Fruit fly (Drosophila melanogaster) whole organism, embryonic: ENCODE results near the gene erm.

Experiments used
- Atf3 ChIP-seq: fragments of 200-800 bp; sonication (Bioruptor generic); optimal IDR thresholded peaks from 3 replicates; lab custom pipeline; 2016; ENCODE audit warnings: missing biosample characterization, missing genetic modification characterization
- Bgb ChIP-seq: fragments of 200-800 bp; sonication (Bioruptor generic); IDR thresholded peaks from 2 replicates; pipeline ENCODE4 v1.3.6; 2022; ENCODE audit warnings: missing biosample characterization, missing genetic modification characterization; ENCODE audit not compliant: partially characterized antibody
- CG10959 ChIP-seq: fragments of 200-800 bp; sonication (Bioruptor generic); IDR thresholded peaks from 2 replicates; pipeline ENCODE4 v1.3.6; 2022; ENCODE audit warnings: missing biosample characterization, missing genetic modification characterization
- CG11456 ChIP-seq: fragments of 200-800 bp; sonication (Bioruptor generic); IDR thresholded peaks from 3 replicates; pipeline ENCODE4 v1.3.6; 2022; ENCODE audit warnings: missing biosample characterization, missing genetic modification characterization
- CG11723 ChIP-seq: fragments of 200-800 bp; sonication (Bioruptor generic); optimal IDR thresholded peaks from 2 replicates; lab custom pipeline; 2017; ENCODE audit warnings: missing biosample characterization, mild to moderate bottlenecking, missing genetic modification characterization
- CG12391 ChIP-seq: fragments of 200-800 bp; sonication (Bioruptor generic); optimal IDR thresholded peaks from 3 replicates; lab custom pipeline; 2018; ENCODE audit warnings: missing biosample characterization, mild to moderate bottlenecking, missing genetic modification characterization, moderate library complexity
- CG13775 ChIP-seq: fragments of 200-800 bp; sonication (Bioruptor generic); optimal IDR thresholded peaks from 3 replicates; lab custom pipeline; 2017; ENCODE audit warnings: missing biosample characterization, mild to moderate bottlenecking, missing genetic modification characterization
- CG14710 ChIP-seq: fragments of 200-800 bp; sonication (Bioruptor generic); optimal IDR thresholded peaks from 3 replicates; lab custom pipeline; 2019; ENCODE audit warnings: missing biosample characterization, mild to moderate bottlenecking, missing genetic modification characterization, moderate library complexity
- CG18476 ChIP-seq: fragments of 200-800 bp; sonication (Bioruptor generic); optimal IDR thresholded peaks from 2 replicates; lab custom pipeline; 2016; ENCODE audit warnings: missing biosample characterization, mild to moderate bottlenecking, missing genetic modification characterization
- CG18599 ChIP-seq: fragments of 200-800 bp; sonication (Bioruptor generic); optimal IDR thresholded peaks from 3 replicates; lab custom pipeline; 2017; ENCODE audit warnings: missing biosample characterization, missing genetic modification characterization, mild to moderate bottlenecking, moderate library complexity, missing genetic modification reagents
- CG2129 ChIP-seq: fragments of 200-800 bp; sonication (Bioruptor generic); IDR thresholded peaks from 2 replicates; pipeline ENCODE4 v1.3.6; 2022; ENCODE audit warnings: missing biosample characterization, missing genetic modification characterization; ENCODE audit not compliant: partially characterized antibody
- CG30431 ChIP-seq: fragments of 200-800 bp; sonication (Bioruptor generic); optimal IDR thresholded peaks from 2 replicates; lab custom pipeline; 2017; ENCODE audit warnings: missing biosample characterization, missing genetic modification characterization
- CG3407 ChIP-seq: fragments of 200-800 bp; sonication (Bioruptor generic); optimal IDR thresholded peaks from 2 replicates; lab custom pipeline; 2018; ENCODE audit warnings: missing biosample characterization, mild to moderate bottlenecking, missing genetic modification characterization
- CG34376 ChIP-seq: fragments of 200-800 bp; sonication (Bioruptor generic); optimal IDR thresholded peaks from 2 replicates; lab custom pipeline; 2018; ENCODE audit warnings: missing biosample characterization, mild to moderate bottlenecking, missing genetic modification characterization
- CG3838 ChIP-seq: fragments of 200-800 bp; sonication (Bioruptor generic); optimal IDR thresholded peaks from 3 replicates; lab custom pipeline; 2016; ENCODE audit warnings: missing biosample characterization, missing genetic modification characterization
- CG3995 ChIP-seq: fragments of 200-800 bp; sonication (Bioruptor generic); optimal IDR thresholded peaks from 3 replicates; lab custom pipeline; 2016; ENCODE audit warnings: missing biosample characterization, missing genetic modification characterization
- CG4282 ChIP-seq: fragments of 200-800 bp; sonication (Bioruptor generic); optimal IDR thresholded peaks from 2 replicates; lab custom pipeline; 2016; ENCODE audit warnings: missing biosample characterization, missing genetic modification characterization
- CG4328 ChIP-seq: fragments of 200-800 bp; sonication (Bioruptor generic); optimal IDR thresholded peaks from 3 replicates; lab custom pipeline; 2017; ENCODE audit warnings: missing biosample characterization, missing genetic modification reagents, missing genetic modification characterization
- CG4854 ChIP-seq: fragments of 200-800 bp; sonication (Bioruptor generic); optimal IDR thresholded peaks from 2 replicates; lab custom pipeline; 2016; ENCODE audit warnings: missing biosample characterization, missing genetic modification characterization, inconsistent platforms
- CG6791 ChIP-seq: fragments of 200-800 bp; sonication (Bioruptor generic); IDR thresholded peaks from 3 replicates; pipeline ENCODE4 v1.3.6; 2022; ENCODE audit warnings: missing biosample characterization, missing genetic modification characterization; ENCODE audit not compliant: partially characterized antibody
- CG7372 ChIP-seq: fragments of 200-800 bp; sonication (Bioruptor generic); IDR thresholded peaks from 2 replicates; pipeline ENCODE4 v1.3.6; 2022; ENCODE audit warnings: missing biosample characterization, missing genetic modification characterization
- CG9797 ChIP-seq: fragments of 200-800 bp; sonication (Bioruptor generic); optimal IDR thresholded peaks from 3 replicates; lab custom pipeline; 2018; ENCODE audit warnings: missing biosample characterization, mild to moderate bottlenecking, missing genetic modification characterization
- CG9876 ChIP-seq: fragments of 200-800 bp; sonication (Bioruptor generic); optimal IDR thresholded peaks from 2 replicates; lab custom pipeline; 2016; ENCODE audit warnings: missing biosample characterization, missing genetic modification characterization
- Dbx ChIP-seq: fragments of 200-800 bp; sonication (Bioruptor generic); IDR thresholded peaks from 3 replicates; pipeline ENCODE4 v1.3.6; 2022; ENCODE audit warnings: missing biosample characterization, missing genetic modification characterization
- Fer1 ChIP-seq: fragments of 200-800 bp; sonication (Bioruptor generic); optimal IDR thresholded peaks from 2 replicates; lab custom pipeline; 2017; ENCODE audit warnings: missing biosample characterization, mild to moderate bottlenecking, missing genetic modification characterization
- Hr3 ChIP-seq: fragments of 200-800 bp; sonication (Bioruptor generic); optimal IDR thresholded peaks from 3 replicates; lab custom pipeline; 2016; ENCODE audit warnings: missing biosample characterization, missing genetic modification characterization
- Hr39 ChIP-seq: fragments of >200 bp; optimal IDR thresholded peaks from 2 replicates; lab custom pipeline; 2017
- MESR4 ChIP-seq: fragments of 200-800 bp; sonication (Bioruptor generic); optimal IDR thresholded peaks from 2 replicates; lab custom pipeline; 2018; ENCODE audit warnings: missing biosample characterization, mild to moderate bottlenecking, missing genetic modification characterization, moderate library complexity
- Meics ChIP-seq: fragments of 200-800 bp; sonication (Bioruptor generic); optimal IDR thresholded peaks from 2 replicates; lab custom pipeline; 2017; ENCODE audit warnings: missing biosample characterization, mild to moderate bottlenecking, missing genetic modification characterization
- Scr ChIP-seq: fragments of 200-800 bp; sonication (Bioruptor generic); IDR thresholded peaks from 2 replicates; pipeline ENCODE4 v1.3.6; 2022; ENCODE audit warnings: missing biosample characterization, missing genetic modification characterization; ENCODE audit not compliant: partially characterized antibody
- Side ChIP-seq: fragments of 200-800 bp; sonication (Bioruptor generic); optimal IDR thresholded peaks from 2 replicates; lab custom pipeline; 2016; ENCODE audit warnings: missing biosample characterization, missing genetic modification characterization
- Sry-δ ChIP-seq: fragments of 200-800 bp; sonication (Bioruptor generic); optimal IDR thresholded peaks from 2 replicates; lab custom pipeline; 2016; ENCODE audit warnings: missing biosample characterization, missing genetic modification characterization
- Tbp ChIP-seq: fragments of >200 bp; optimal IDR thresholded peaks from 2 replicates; lab custom pipeline; 2018; ENCODE audit warnings: missing biosample characterization, missing genetic modification characterization
- Xrp1 ChIP-seq: fragments of 200-800 bp; sonication (Bioruptor generic); IDR thresholded peaks from 2 replicates; pipeline ENCODE4 v1.3.6; 2022; ENCODE audit warnings: missing biosample characterization, missing genetic modification characterization
- amos ChIP-seq: fragments of 200-800 bp; sonication (Bioruptor generic); IDR thresholded peaks from 2 replicates; pipeline ENCODE4 v1.3.6; 2022; ENCODE audit warnings: missing biosample characterization, missing genetic modification characterization; ENCODE audit not compliant: partially characterized antibody
- aop ChIP-seq: fragments of 200-800 bp; sonication (Bioruptor generic); IDR thresholded peaks from 2 replicates; pipeline ENCODE4 v1.3.6; 2022; ENCODE audit warnings: missing biosample characterization, missing genetic modification characterization
- cas ChIP-seq: fragments of 200-800 bp; sonication (Bioruptor generic); IDR thresholded peaks from 2 replicates; pipeline ENCODE4 v1.3.6; 2022; ENCODE audit warnings: missing biosample characterization, missing genetic modification characterization
- chn ChIP-seq: fragments of 200-800 bp; sonication (Bioruptor generic); optimal IDR thresholded peaks from 2 replicates; lab custom pipeline; 2016; ENCODE audit warnings: missing biosample characterization, missing genetic modification characterization
- croc ChIP-seq: fragments of 200-800 bp; sonication (Bioruptor generic); conservative IDR thresholded peaks from 3 replicates; pipeline ENCODE4 v1.3.6; 2022; ENCODE audit warnings: missing biosample characterization, missing genetic modification characterization
- dati ChIP-seq: fragments of 200-800 bp; sonication (Bioruptor generic); IDR thresholded peaks from 2 replicates; pipeline ENCODE4 v1.3.6; 2022; ENCODE audit warnings: missing biosample characterization, missing genetic modification characterization
- dmrt99B ChIP-seq: fragments of 200-800 bp; sonication (Bioruptor generic); optimal IDR thresholded peaks from 2 replicates; lab custom pipeline; 2018; ENCODE audit warnings: missing biosample characterization, mild to moderate bottlenecking, missing genetic modification characterization, moderate library complexity
- en ChIP-seq: fragments of 200-800 bp; sonication (Bioruptor generic); optimal IDR thresholded peaks from 2 replicates; lab custom pipeline; 2016; ENCODE audit warnings: missing biosample characterization, missing genetic modification characterization
- gsb ChIP-seq: fragments of 200-800 bp; sonication (Bioruptor generic); IDR thresholded peaks from 2 replicates; pipeline ENCODE4 v1.3.6; 2022; ENCODE audit warnings: missing biosample characterization, missing genetic modification characterization
- ham ChIP-seq: fragments of 200-800 bp; sonication (Bioruptor generic); IDR thresholded peaks from 2 replicates; pipeline ENCODE4 v1.3.6; 2022; ENCODE audit warnings: missing biosample characterization, missing genetic modification characterization
- mam ChIP-seq: fragments of 200-800 bp; sonication (Bioruptor generic); optimal IDR thresholded peaks from 3 replicates; lab custom pipeline; 2016; ENCODE audit warnings: missing biosample characterization, missing genetic modification characterization
- nerfin-1 ChIP-seq: fragments of 200-800 bp; sonication (Bioruptor generic); optimal IDR thresholded peaks from 3 replicates; lab custom pipeline; 2019; ENCODE audit warnings: missing biosample characterization, mild to moderate bottlenecking, missing genetic modification characterization, moderate library complexity
- oc ChIP-seq: fragments of 200-800 bp; sonication (Bioruptor generic); optimal IDR thresholded peaks from 2 replicates; lab custom pipeline; 2018; ENCODE audit warnings: missing biosample characterization, mild to moderate bottlenecking, missing genetic modification characterization, moderate library complexity
- pum ChIP-seq: fragments of 200-800 bp; sonication (Bioruptor generic); optimal IDR thresholded peaks from 2 replicates; lab custom pipeline; 2016; ENCODE audit warnings: missing biosample characterization, missing genetic modification characterization
- sc ChIP-seq, 3 experiments: fragments of >200 bp in 2 of 3; fragments of 200-800 bp in 1 of 3; sonication (Bioruptor generic) in 1 of 3; optimal IDR thresholded peaks; 2 replicates in 2 of 3; 3 replicates in 1 of 3; lab custom pipeline; 2017; ENCODE audit warnings: mild to moderate bottlenecking in 1 of 3, missing biosample characterization in 1 of 3, missing genetic modification characterization in 1 of 3, missing genetic modification reagents in 1 of 3
- zen2 ChIP-seq: fragments of 200-800 bp; sonication (Bioruptor generic); IDR thresholded peaks from 3 replicates; pipeline ENCODE4 v1.3.6; 2022; ENCODE audit warnings: missing biosample characterization, missing genetic modification characterization; ENCODE audit not compliant: partially characterized antibody
- zf30C ChIP-seq: fragments of 200-800 bp; sonication (Bioruptor generic); optimal IDR thresholded peaks from 3 replicates; lab custom pipeline; 2018; ENCODE audit warnings: missing biosample characterization, mild to moderate bottlenecking, missing genetic modification characterization

erm gene

dm6 chr2L:1916461-1916860, 53.7 kb downstream of the erm start (continued):
- TF ChIP-seq CG12391 (tag; lab: Kevin White, UChicago) (peak; percentile 40), CG4854 (no peak), CG6791 (GFP tag; lab: Robert Waterston, UW) (no peak), CG13775 (GFP tag; lab: Kevin White, UChicago) (no peak), nerfin-1 (tag; lab: Kevin White, UChicago) (no peak), croc (GFP tag; lab: Robert Waterston, UW) (peak; percentile 35; the same call in 2 of the 3 replicates), sc (optimal IDR thresholded peaks at IDR 0.05; lab: Kevin White, UChicago) (no peak), sc (GFP tag; optimal IDR thresholded peaks at IDR 0.05; lab: Kevin White, UChicago) (peak; percentile 20), CG9876 (GFP tag; lab: Kevin White, UChicago) (no peak), zen2 (GFP tag; lab: Robert Waterston, UW) (no peak), pum (GFP tag; lab: Kevin White, UChicago) (no peak), Meics (no peak), chn (no peak), Hr39 (no peak), CG18476 (GFP tag; lab: Kevin White, UChicago) (no peak), ham (GFP tag; lab: Robert Waterston, UW) (no peak), Sry-δ (no peak), Scr (GFP tag; lab: Robert Waterston, UW) (no peak), Tbp (GFP tag; lab: Kevin White, UChicago) (no peak), Xrp1 (peak; percentile 72), CG4328 (GFP tag; lab: Kevin White, UChicago) (no peak), MESR4 (GFP tag; lab: Kevin White, UChicago) (no peak), CG3407 (GFP tag; lab: Kevin White, UChicago) (peak; percentile 27), CG7372 (GFP tag; lab: Robert Waterston, UW) (0 out of 2 replicates have a peak, but pooled peaks have one; percentile 17), amos (no peak), CG2129 (GFP tag; lab: Robert Waterston, UW) (no peak), CG30431 (GFP tag; lab: Kevin White, UChicago) (no peak), CG10959 (GFP tag; lab: Robert Waterston, UW) (no peak), en (GFP tag; lab: Kevin White, UChicago) (no peak), CG14710 (peak; percentile 15), CG11723 (no peak), CG3995 (GFP tag; lab: Kevin White, UChicago) (no peak), dmrt99B (tag; lab: Kevin White, UChicago) (peak; percentile 78), mam (GFP tag; lab: Kevin White, UChicago) (no peak), Side (GFP tag; lab: Kevin White, UChicago) (no peak), zf30C (GFP tag; lab: Kevin White, UChicago) (no peak), CG3838 (GFP tag; lab: Kevin White, UChicago) (no peak), aop (GFP tag; lab: Robert Waterston, UW) (no peak), CG18599 (GFP tag; lab: Kevin White, UChicago) (no peak), dati (no peak), CG34376 (GFP tag; lab: Kevin White, UChicago) (no peak), gsb (GFP tag; lab: Robert Waterston, UW) (no peak), oc (peak; percentile 43), CG11456 (no peak), Bgb (GFP tag; lab: Robert Waterston, UW) (no peak), CG9797 (GFP tag; lab: Kevin White, UChicago) (no peak), Fer1 (GFP tag; lab: Kevin White, UChicago) (no peak), Atf3 (no peak), Dbx (GFP tag; lab: Robert Waterston, UW) (no peak), CG4282 (GFP tag; lab: Kevin White, UChicago) (no peak), Hr3 (peak; percentile 45), cas (GFP tag; lab: Robert Waterston, UW) (no peak)
